Fruit fly (Drosophila melanogaster): ENCODE data around the gene Amt.

Amt gene

dm6 chr3R:15262710-15263672 is 14.1 kb upstream of the Amt start, which contains the start of the genes eIF2gamma and Set (continued):
- TF ChIP-seq Sry-δ (GFP tag; optimal IDR thresholded peaks at IDR 0.05) (peak; percentile 92), hbn (GFP tag; IDR thresholded peaks at IDR 0.05; ENCODE audit: partially characterized antibody) (peak; percentile 97), CG6791 (GFP tag; IDR thresholded peaks at IDR 0.05; ENCODE audit: partially characterized antibody) (peak; percentile 99), kni (GFP tag; optimal IDR thresholded peaks at IDR 0.05) (no peak), sna (GFP tag; IDR thresholded peaks at IDR 0.05; ENCODE audit: partially characterized antibody) (peak; percentile 88), CG9727 (GFP tag; optimal IDR thresholded peaks at IDR 0.05) (no peak), CG2712 (tag; optimal IDR thresholded peaks at IDR 0.05) (no peak), CG17328 (GFP tag; IDR thresholded peaks at IDR 0.05) (peak; percentile 4; the same call in 1 of the 2 replicates), p53 (GFP tag; optimal IDR thresholded peaks at IDR 0.05) (peak; percentile 5), CG18262 (tag; optimal IDR thresholded peaks at IDR 0.05) (no peak), Hmr (GFP tag; optimal IDR thresholded peaks at IDR 0.05) (no peak), CG1024 (GFP tag; IDR thresholded peaks at IDR 0.05) (peak; percentile 39; the same call in 1 of the 2 replicates), CG6175 (GFP tag; IDR thresholded peaks at IDR 0.05) (no peak), bcd (GFP tag; optimal IDR thresholded peaks at IDR 0.05) (no peak), CG17186 (GFP tag; optimal IDR thresholded peaks at IDR 0.05) (peak; percentile 87), CG18599 (GFP tag; optimal IDR thresholded peaks at IDR 0.05) (no peak), CG2120 (GFP tag; optimal IDR thresholded peaks at IDR 0.05) (peak; percentile 61), Hr78 (GFP tag; optimal IDR thresholded peaks at IDR 0.05) (no peak), CG4617 (GFP tag; optimal IDR thresholded peaks at IDR 0.05; ENCODE audit: borderline replicate concordance) (peak; percentile 57), CG7928 (GFP tag; optimal IDR thresholded peaks at IDR 0.05) (peak; percentile 7), Mad (GFP tag; optimal IDR thresholded peaks at IDR 0.05) (no peak), pb (GFP tag; optimal IDR thresholded peaks at IDR 0.05) (no peak), crp (GFP tag; optimal IDR thresholded peaks at IDR 0.05) (peak in 1 of 2 experiments; percentile 35), BEAF-32 (GFP tag; optimal IDR thresholded peaks at IDR 0.05) (peak; percentile 97), Deaf1 (tag; optimal IDR thresholded peaks at IDR 0.05) (no peak), CG12104 (GFP tag; optimal IDR thresholded peaks at IDR 0.05) (no peak), amos (GFP tag; IDR thresholded peaks at IDR 0.05; ENCODE audit: partially characterized antibody) (peak; percentile 99), CG8478 (optimal IDR thresholded peaks at IDR 0.05) (no peak), ranshi (GFP tag; IDR thresholded peaks at IDR 0.05) (peak; percentile 54; the same call in 1 of the 2 replicates), gt (GFP tag; IDR thresholded peaks at IDR 0.05) (no peak), chm (GFP tag; IDR thresholded peaks at IDR 0.05) (peak; percentile 78), zfh2 (GFP tag; optimal IDR thresholded peaks at IDR 0.05) (peak; percentile 59), CG5245 (GFP tag; optimal IDR thresholded peaks at IDR 0.05) (no peak), tx (GFP tag; optimal IDR thresholded peaks at IDR 0.05) (no peak), Meics (GFP tag; optimal IDR thresholded peaks at IDR 0.05) (no peak), CG34422 (GFP tag; IDR thresholded peaks at IDR 0.05) (peak; percentile 78), gce (GFP tag; IDR thresholded peaks at IDR 0.05) (no peak), ap (GFP tag; IDR thresholded peaks at IDR 0.05) (no peak), otp (GFP tag; IDR thresholded peaks at IDR 0.05) (0 out of 3 replicates have a peak, but pooled peaks have one; percentile 26), H15 (GFP tag; IDR thresholded peaks at IDR 0.05) (no peak; the same call in 2 of the 3 replicates), CG15696 (tag; optimal IDR thresholded peaks at IDR 0.05) (no peak), da (GFP tag; optimal IDR thresholded peaks at IDR 0.05) (no peak), gem (tag; optimal IDR thresholded peaks at IDR 0.05) (no peak), inv (GFP tag; IDR thresholded peaks at IDR 0.05; ENCODE audit: partially characterized antibody) (peak; percentile 96), Eip74EF (GFP tag; optimal IDR thresholded peaks at IDR 0.05) (no peak), Six4 (GFP tag; optimal IDR thresholded peaks at IDR 0.05) (no peak), row (GFP tag; IDR thresholded peaks at IDR 0.05) (peak; percentile 45; the same call in 2 of the 3 replicates)

All from whole organism, embryonic.